Worm (Caenorhabditis elegans) whole organism, L2 larva: ENCODE measurements around the gene F59B8.1.
A peak's percentile ranks its signal among the peaks of the same experiment; 100 is the strongest.

Experiments used
- C34F6.9 ChIP-seq: fragments of 150-350 bp; optimal IDR thresholded peaks from 2 replicates; lab custom pipeline; 2014; ENCODE audit warnings: missing biosample characterization, missing genetic modification characterization
- R02D3.7 ChIP-seq: fragments of 150-350 bp; optimal IDR thresholded peaks from 2 replicates; lab custom pipeline; 2014; ENCODE audit warnings: missing biosample characterization, missing genetic modification characterization
- alr-1 ChIP-seq: fragments of 150-350 bp; optimal IDR thresholded peaks from 2 replicates; lab custom pipeline; 2014; ENCODE audit warnings: missing biosample characterization, missing genetic modification characterization
- aly-2 ChIP-seq: fragments of 150-350 bp; optimal IDR thresholded peaks from 2 replicates; lab custom pipeline; 2014; ENCODE audit warnings: missing biosample characterization, missing genetic modification characterization
- ama-1 ChIP-seq: fragments of 150-350 bp; optimal IDR thresholded peaks from 2 replicates; lab custom pipeline; 2018; ENCODE audit warnings: inconsistent platforms
- blmp-1 ChIP-seq: sonication (generic microtip); optimal IDR thresholded peaks from 2 replicates; lab custom pipeline; 2017; ENCODE audit warnings: missing genetic modification characterization, mild to moderate bottlenecking, missing compliant biosample characterization, antibody characterized with exemption, moderate library complexity; ENCODE audit not compliant: insufficient read depth
- ceh-82 ChIP-seq: fragments of 150-350 bp; optimal IDR thresholded peaks from 2 replicates; lab custom pipeline; 2014; ENCODE audit warnings: missing biosample characterization, missing genetic modification characterization
- crh-2 ChIP-seq: sonication (generic microtip); optimal IDR thresholded peaks from 2 replicates; lab custom pipeline; 2017; ENCODE audit warnings: missing biosample characterization, missing genetic modification characterization
- dmd-4 ChIP-seq: sonication (generic microtip); optimal IDR thresholded peaks from 2 replicates; lab custom pipeline; 2017; ENCODE audit warnings: missing biosample characterization, missing genetic modification characterization
- elt-3 ChIP-seq: sonication (generic microtip); optimal IDR thresholded peaks from 2 replicates; lab custom pipeline; 2017; ENCODE audit warnings: missing biosample characterization, missing genetic modification characterization
- fos-1 ChIP-seq: fragments of 150-350 bp; optimal IDR thresholded peaks from 2 replicates; lab custom pipeline; 2014; ENCODE audit warnings: missing biosample characterization, missing genetic modification characterization
- gmeb-1 ChIP-seq: fragments of 150-350 bp; optimal IDR thresholded peaks from 2 replicates; lab custom pipeline; 2014; ENCODE audit warnings: missing biosample characterization, missing genetic modification characterization
- lin-11 ChIP-seq: fragments of 150-350 bp; sonication (generic microtip); optimal IDR thresholded peaks from 2 replicates; lab custom pipeline; 2014; ENCODE audit warnings: missing biosample characterization, missing genetic modification characterization, inconsistent platforms, mixed read lengths
- lin-13 ChIP-seq: fragments of 150-350 bp; optimal IDR thresholded peaks from 2 replicates; lab custom pipeline; 2014; ENCODE audit warnings: missing biosample characterization, missing genetic modification reagents, missing genetic modification characterization
- lsy-2 ChIP-seq, 2 experiments: fragments of 150-350 bp in 1 of 2; sonication (generic microtip) in 1 of 2; optimal IDR thresholded peaks; 2 replicates each; lab custom pipeline; 2014 to 2017; ENCODE audit warnings: missing biosample characterization in 2 of 2, missing genetic modification characterization in 2 of 2
- mab-5 ChIP-seq: fragments of 150-350 bp; optimal IDR thresholded peaks from 2 replicates; lab custom pipeline; 2014; ENCODE audit warnings: missing biosample characterization, missing genetic modification characterization
- mdl-1 ChIP-seq, 2 experiments: fragments of 150-350 bp in 1 of 2; sonication (generic microtip) in 1 of 2; optimal IDR thresholded peaks; 2 replicates each; lab custom pipeline; 2017; ENCODE audit warnings: missing biosample characterization in 2 of 2, missing genetic modification characterization in 2 of 2
- nhr-10 ChIP-seq: sonication (generic microtip); optimal IDR thresholded peaks from 2 replicates; lab custom pipeline; 2017; ENCODE audit warnings: missing biosample characterization, missing genetic modification characterization
- nhr-11 ChIP-seq: fragments of 150-350 bp; optimal IDR thresholded peaks from 2 replicates; lab custom pipeline; 2014; ENCODE audit warnings: missing biosample characterization, missing genetic modification characterization
- nhr-12 ChIP-seq: fragments of 150-350 bp; optimal IDR thresholded peaks from 2 replicates; lab custom pipeline; 2014; ENCODE audit warnings: missing biosample characterization, missing genetic modification characterization
- nhr-129 ChIP-seq: fragments of 150-350 bp; optimal IDR thresholded peaks from 2 replicates; lab custom pipeline; 2014; ENCODE audit warnings: missing biosample characterization, missing genetic modification characterization
- nhr-237 ChIP-seq: fragments of 150-350 bp; optimal IDR thresholded peaks from 2 replicates; lab custom pipeline; 2014; ENCODE audit warnings: missing biosample characterization, missing genetic modification characterization
- nhr-25 ChIP-seq: fragments of 150-350 bp; sonication (generic microtip); optimal IDR thresholded peaks from 3 replicates; lab custom pipeline; 2014; ENCODE audit warnings: missing biosample characterization, missing genetic modification characterization
- nhr-77 ChIP-seq: fragments of 150-350 bp; optimal IDR thresholded peaks from 2 replicates; lab custom pipeline; 2014; ENCODE audit warnings: missing biosample characterization, missing genetic modification characterization
- peb-1 ChIP-seq: fragments of 150-350 bp; optimal IDR thresholded peaks from 2 replicates; lab custom pipeline; 2014; ENCODE audit warnings: missing biosample characterization, missing genetic modification characterization
- sem-4 ChIP-seq: fragments of 150-350 bp; optimal IDR thresholded peaks from 2 replicates; lab custom pipeline; 2014; ENCODE audit warnings: missing biosample characterization, missing genetic modification reagents, missing genetic modification characterization
- sma-3 ChIP-seq: sonication (generic microtip); optimal IDR thresholded peaks from 2 replicates; lab custom pipeline; 2016; ENCODE audit warnings: missing genetic modification reagents, missing genetic modification characterization, missing compliant biosample characterization
- sma-9 ChIP-seq, 2 experiments: fragments of 150-350 bp in 1 of 2; sonication (generic microtip) in 1 of 2; optimal IDR thresholded peaks; 2 replicates each; lab custom pipeline; 2014 to 2016; ENCODE audit warnings: missing genetic modification characterization in 2 of 2, mild to moderate bottlenecking in 1 of 2, missing biosample characterization in 1 of 2, missing compliant biosample characterization in 1 of 2, missing genetic modification reagents in 1 of 2, moderate library complexity in 1 of 2
- snpc-4 ChIP-seq: fragments of 150-350 bp; optimal IDR thresholded peaks from 2 replicates; lab custom pipeline; 2014; ENCODE audit warnings: missing biosample characterization, missing genetic modification characterization
- unc-55 ChIP-seq: fragments of 150-350 bp; sonication (generic microtip); optimal IDR thresholded peaks from 3 replicates; lab custom pipeline; 2014; ENCODE audit warnings: missing biosample characterization, missing genetic modification reagents, missing genetic modification characterization
- zag-1 ChIP-seq: fragments of 150-350 bp; optimal IDR thresholded peaks from 2 replicates; lab custom pipeline; 2014; ENCODE audit warnings: missing biosample characterization, missing genetic modification characterization
- ztf-1 ChIP-seq: fragments of 200-800 bp; sonication (Bioruptor generic); conservative IDR thresholded peaks from 2 replicates; pipeline ENCODE4 v1.3.6; 2022; ENCODE audit warnings: missing genetic modification characterization, missing compliant biosample characterization
- ztf-11 ChIP-seq: sonication (generic microtip); optimal IDR thresholded peaks from 2 replicates; lab custom pipeline; 2017; ENCODE audit warnings: missing biosample characterization, missing genetic modification characterization
- ztf-4 ChIP-seq: fragments of 150-350 bp; optimal IDR thresholded peaks from 2 replicates; lab custom pipeline; 2014; ENCODE audit warnings: missing biosample characterization, missing genetic modification characterization

F59B8.1 gene

DNA sequence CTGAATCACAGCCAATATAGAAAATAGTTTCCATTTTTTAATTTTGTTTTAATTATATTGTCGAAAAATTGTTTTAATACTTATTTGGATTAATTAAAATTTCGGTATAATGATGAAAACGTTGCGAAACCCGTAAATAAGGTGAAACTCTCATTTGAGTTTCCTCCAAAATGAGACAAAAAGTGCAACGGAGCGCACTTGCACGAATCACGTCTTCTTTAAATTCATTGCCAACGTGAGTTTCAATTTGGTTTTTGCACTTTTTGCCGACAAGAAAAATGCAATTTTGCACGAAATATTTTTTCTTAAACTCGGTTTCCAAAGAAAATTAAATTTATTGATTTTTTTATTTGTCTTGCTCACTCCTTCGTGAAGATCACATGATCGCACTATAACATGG, 42.0 kb upstream of the F59B8.1 start, which contains the start of gene daf-15 (continued):
- TF ChIP-seq elt-3 (tag; lab: Kevin White, UChicago) (no peak), aly-2 (no peak)

DNA sequence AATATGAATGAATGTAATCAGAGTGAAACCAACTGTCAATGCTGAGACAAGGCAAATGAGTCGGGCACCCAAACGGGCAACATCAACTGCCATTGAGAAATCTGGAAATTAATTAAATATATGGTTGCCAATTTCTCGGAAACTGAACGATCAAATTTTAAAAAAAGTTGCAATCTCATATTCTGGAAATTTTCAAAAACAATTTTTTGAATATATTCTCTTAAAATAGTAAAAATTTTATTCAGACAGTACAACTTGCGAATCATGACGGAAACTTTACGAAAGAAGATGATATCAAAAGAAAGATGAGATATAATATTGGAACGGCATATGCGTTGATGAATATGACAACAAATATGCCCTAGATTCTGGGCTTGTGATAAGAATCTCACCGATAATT, 31.9 kb upstream of the F59B8.1 start, which contains the start of gene col-121:
Gene col-121, minus strand, starts transcription at position 101 of the 400 bp plus-strand sequence.
- TF ChIP-seq ztf-1 (GFP tag; lab: Robert Waterston, UW): no peak
- no peak for TF ChIP-seq dmd-4 (tag; lab: Kevin White, UChicago)
- TF ChIP-seq peb-1 (tag; lab: Kevin White, UChicago): no peak
- no peak for TF ChIP-seq lin-13
- TF ChIP-seq sem-4: no peak
- TF ChIP-seq nhr-11 (tag; lab: Kevin White, UChicago): no peak
- TF ChIP-seq R02D3.7 (tag; lab: Kevin White, UChicago): no peak
- TF ChIP-seq blmp-1 (tag; lab: Kevin White, UChicago): no peak
- TF ChIP-seq aly-2: no peak
- no peak for TF ChIP-seq mdl-1 (tag; optimal IDR thresholded peaks at IDR 0.05; lab: Kevin White, UChicago)
- TF ChIP-seq ama-1 (lab: Kevin White, UChicago): no peak

DNA sequence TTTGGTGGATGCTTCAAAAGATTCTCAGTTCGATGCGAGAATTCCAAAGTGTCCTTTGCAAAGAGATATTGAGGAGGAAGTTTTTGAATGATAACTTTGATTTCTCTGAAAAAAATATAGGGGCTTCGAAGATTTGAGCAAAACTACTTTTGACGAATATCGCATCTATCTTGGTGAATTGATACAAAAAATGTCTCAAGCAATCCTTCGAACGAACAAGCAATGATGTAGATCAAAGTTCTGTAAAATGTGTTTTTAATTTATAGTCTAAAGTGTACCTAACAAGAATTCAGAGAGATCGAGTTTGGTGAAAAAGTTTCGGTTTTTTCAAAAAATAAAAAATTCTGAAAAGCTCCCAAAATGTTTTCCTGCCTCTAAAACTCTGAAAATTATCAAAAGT, 30.8 kb upstream of the F59B8.1 start, which contains the start of gene F56D5.3:
Gene F56D5.3, plus strand, starts transcription at position 301 of the 400 bp plus-strand sequence.
- TF ChIP-seq ceh-82 (tag; lab: Kevin White, UChicago) (no peak), ztf-11 (no peak), unc-55 (GFP tag; lab: Kevin White, UChicago) (no peak), mab-5 (tag; lab: Kevin White, UChicago) (no peak), nhr-10 (tag; lab: Kevin White, UChicago) (no peak), sem-4 (no peak), nhr-77 (tag; lab: Kevin White, UChicago) (no peak), nhr-12 (no peak), nhr-25 (tag; lab: Kevin White, UChicago) (no peak)
- TF ChIP-seq, all 48 proteins: peak for 0

ce11 chrIV:9398512-9398911, 29.5 kb upstream of the F59B8.1 start, which contains the start of gene F56D5.2:
Gene F56D5.2, minus strand, starts transcription at chrIV:9398612.
- TF ChIP-seq dmd-4 (tag; lab: Kevin White, UChicago) (no peak), ztf-1 (GFP tag; lab: Robert Waterston, UW) (no peak), sma-3 (no peak), zag-1 (tag; lab: Kevin White, UChicago) (no peak), alr-1 (no peak), sem-4 (no peak), lin-13 (no peak), sma-9 (GFP tag; optimal IDR thresholded peaks at IDR 0.05; lab: Kevin White, UChicago) (no peak), sma-9 (tag; optimal IDR thresholded peaks at IDR 0.05; lab: Kevin White, UChicago) (no peak), aly-2 (no peak), nhr-11 (tag; lab: Kevin White, UChicago) (no peak)

ce11 chrIV:9401715-9402114, 26.3 kb upstream of the F59B8.1 start, which contains the start of gene F56D5.6:
Gene F56D5.6, plus strand, starts transcription at chrIV:9401922.
- TF ChIP-seq fos-1 (tag; lab: Kevin White, UChicago) (peak; percentile 73), sma-9 (GFP tag; optimal IDR thresholded peaks at IDR 0.05; lab: Kevin White, UChicago) (peak; percentile 34), sma-9 (tag; optimal IDR thresholded peaks at IDR 0.05; lab: Kevin White, UChicago) (no peak), gmeb-1 (tag; lab: Kevin White, UChicago) (peak; percentile 9), nhr-77 (tag; lab: Kevin White, UChicago) (no peak)

DNA sequence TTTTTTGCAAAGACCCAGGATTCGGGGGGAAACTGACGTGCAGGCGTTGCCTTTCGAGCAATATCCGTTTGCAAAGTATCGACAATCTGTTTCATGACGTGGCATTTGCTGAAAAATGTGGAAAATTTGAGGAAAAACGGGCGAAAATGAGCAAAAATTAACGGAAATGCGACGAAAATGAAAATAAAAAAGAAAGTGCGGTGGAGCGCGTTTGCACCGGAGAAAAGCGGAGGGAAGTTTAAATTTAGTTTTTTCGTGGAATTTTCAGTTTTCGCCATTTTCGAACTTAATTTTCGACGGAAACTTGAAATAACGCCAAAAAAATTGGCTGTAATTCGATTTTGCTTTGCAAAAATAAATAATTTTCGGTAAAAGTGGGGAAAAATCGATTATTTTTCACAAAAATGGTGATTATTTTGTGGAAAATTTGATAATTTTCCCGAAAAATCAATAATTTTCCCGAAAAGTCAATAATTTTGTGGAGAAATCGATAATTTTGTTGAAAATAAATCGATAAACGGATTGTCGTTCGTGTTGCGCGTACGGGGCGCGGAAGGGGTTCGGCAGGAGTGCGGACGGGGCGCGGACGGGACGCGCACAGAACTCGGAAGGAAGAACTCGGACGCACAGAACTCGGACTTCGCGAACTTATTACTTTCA, 24.2 kb upstream of the F59B8.1 start:
- TF ChIP-seq lin-13 (no peak), gmeb-1 (tag; lab: Kevin White, UChicago) (peak; percentile 88), dmd-4 (tag; lab: Kevin White, UChicago) (no peak), lsy-2 (tag; optimal IDR thresholded peaks at IDR 0.05; lab: Kevin White, UChicago) (peak in 1 of 2 experiments; percentile 9), C34F6.9 (tag; lab: Kevin White, UChicago) (peak; percentile 14)

- TF ChIP-seq mab-5 (tag; lab: Kevin White, UChicago) (no peak), nhr-77 (tag; lab: Kevin White, UChicago) (no peak), nhr-237 (tag; lab: Kevin White, UChicago) (no peak), fos-1 (tag; lab: Kevin White, UChicago) (no peak), snpc-4 (tag; lab: Kevin White, UChicago) (no peak), R02D3.7 (tag; lab: Kevin White, UChicago) (no peak), ztf-11 (no peak), nhr-25 (tag; lab: Kevin White, UChicago) (no peak), zag-1 (tag; lab: Kevin White, UChicago) (no peak), lin-11 (tag; lab: Kevin White, UChicago) (no peak), nhr-129 (tag; lab: Kevin White, UChicago) (no peak), crh-2 (no peak), aly-2 (no peak), alr-1 (no peak), peb-1 (tag; lab: Kevin White, UChicago) (no peak), ztf-1 (GFP tag; lab: Robert Waterston, UW) (no peak), ztf-4 (no peak)
Measured at ce11 chrIV:9408004-9408403, 20.1 kb upstream of the F59B8.1 start, which contains the start of gene F56D5.5. Gene F56D5.5, minus strand, starts transcription at chrIV:9408104.
